Worm (Caenorhabditis elegans) whole organism, L4/young adult: ENCODE results near the gene Y46D2A.3.

Experiments
- W03F9.2 ChIP-seq: fragments of 150-350 bp; optimal IDR thresholded peaks from 2 replicates; lab custom pipeline; 2014; ENCODE audit warnings: missing biosample characterization, missing genetic modification characterization
- him-1 ChIP-seq: sonication (generic microtip); optimal IDR thresholded peaks from 2 replicates; lab custom pipeline; 2016; ENCODE audit warnings: missing genotype, missing genetic modification reagents, missing genetic modification characterization, missing compliant biosample characterization

- TF ChIP-seq him-1 (tag; lab: Kevin White, UChicago): no peak
- no peak for TF ChIP-seq W03F9.2
Measured at ce11 chrII:3346328-3346780, 19.4 kb upstream of the Y46D2A.3 start, which contains the start of gene bath-30.
